Worm (Caenorhabditis elegans): Measurements from ENCODE around the gene fbxb-37.

DNA sequence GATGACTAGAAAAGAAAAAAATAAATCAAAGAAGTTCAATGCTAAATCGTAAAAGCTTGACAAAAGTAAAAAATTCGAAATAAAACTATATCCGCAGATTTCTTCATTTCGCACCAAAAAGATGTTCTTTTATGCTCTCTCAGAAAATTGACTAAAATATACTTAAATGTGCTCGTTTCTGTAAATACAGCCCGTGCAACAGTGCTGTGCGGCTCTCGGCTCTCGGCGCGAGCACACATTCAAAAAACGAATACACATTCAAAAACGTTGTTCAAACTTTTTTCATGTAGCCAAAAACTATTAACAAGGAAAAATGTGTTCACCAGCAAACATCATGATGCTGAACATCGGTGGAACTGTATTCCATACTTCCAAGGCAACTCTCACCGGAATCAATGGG is 47.1 kb upstream of the fbxb-37 start, which contains the start of gene C40A11.3:
- TF ChIP-seq ccch-3 (GFP tag; optimal IDR thresholded peaks at IDR 0.05) (no peak), akir-1 (GFP tag; optimal IDR thresholded peaks at IDR 0.05) (no peak), madf-10 (tag; optimal IDR thresholded peaks at IDR 0.05) (no peak), nhr-27 (tag; optimal IDR thresholded peaks at IDR 0.05) (no peak), snpc-4 (GFP tag; optimal IDR thresholded peaks at IDR 0.05) (no peak), snpc-4 (tag; optimal IDR thresholded peaks at IDR 0.05) (no peak), aptf-2 (GFP tag; conservative IDR thresholded peaks at IDR 0.05) (no peak), B0019.2 (GFP tag; conservative IDR thresholded peaks at IDR 0.05) (no peak), F49E8.2 (tag; optimal IDR thresholded peaks at IDR 0.05; ENCODE audit: insufficient read depth) (no peak), die-1 (tag; optimal IDR thresholded peaks at IDR 0.05) (no peak)
